Fruit fly (Drosophila melanogaster): Measurements from ENCODE around the gene TwdlZ.

Gene TwdlZ

dm6 chrX:16750712-16751578 lies 13.0 kb downstream of the TwdlZ start:
- peak; percentile 82 for TF ChIP-seq noc (tag; optimal IDR thresholded peaks at IDR 0.05)

dm6 chrX:16751579-16752156 lies 13.7 kb downstream of the TwdlZ start, which contains the start of gene goe:
Gene goe, minus strand, starts transcription at chrX:16751910.
- peak; percentile 56 for TF ChIP-seq noc (tag; optimal IDR thresholded peaks at IDR 0.05)

dm6 chrX:16753066-16753465 lies 15.1 kb downstream of the TwdlZ start:
- no peak for TF ChIP-seq noc (tag; optimal IDR thresholded peaks at IDR 0.05)

- TF ChIP-seq noc (tag; optimal IDR thresholded peaks at IDR 0.05) = no peak
These were observed 19.7 kb downstream of the TwdlZ start for dm6 chrX:16757645-16758044.

dm6 chrX:16760542-16760941 lies 22.6 kb downstream of the TwdlZ start:
- TF ChIP-seq noc (tag; optimal IDR thresholded peaks at IDR 0.05) = no peak

- TF ChIP-seq noc (tag; optimal IDR thresholded peaks at IDR 0.05) = no peak
These were observed 23.6 kb downstream of the TwdlZ start for dm6 chrX:16761531-16761930.

dm6 chrX:16764955-16765354 lies 27.0 kb downstream of the TwdlZ start:
- no peak for TF ChIP-seq noc (tag; optimal IDR thresholded peaks at IDR 0.05)

dm6 chrX:16765809-16766208 lies 27.8 kb downstream of the TwdlZ start:
- no peak for TF ChIP-seq noc (tag; optimal IDR thresholded peaks at IDR 0.05)

- TF ChIP-seq noc (tag; optimal IDR thresholded peaks at IDR 0.05) = no peak
These were observed 29.0 kb downstream of the TwdlZ start for dm6 chrX:16766868-16767431.

dm6 chrX:16768770-16769169 lies 30.8 kb downstream of the TwdlZ start:
- no peak for TF ChIP-seq noc (tag; optimal IDR thresholded peaks at IDR 0.05)

dm6 chrX:16772882-16773827 lies 35.2 kb downstream of the TwdlZ start:
- TF ChIP-seq noc (tag; optimal IDR thresholded peaks at IDR 0.05) = no peak

- no peak for TF ChIP-seq noc (tag; optimal IDR thresholded peaks at IDR 0.05)
These were observed 36.5 kb downstream of the TwdlZ start for dm6 chrX:16774201-16775061.

- no peak for TF ChIP-seq noc (tag; optimal IDR thresholded peaks at IDR 0.05)
These were observed 37.1 kb downstream of the TwdlZ start for dm6 chrX:16775083-16775482.

- peak; percentile 4 for TF ChIP-seq noc (tag; optimal IDR thresholded peaks at IDR 0.05)
These were observed 40.2 kb downstream of the TwdlZ start for dm6 chrX:16778138-16778672.

dm6 chrX:16780244-16780643 lies 42.3 kb downstream of the TwdlZ start:
- no peak for TF ChIP-seq noc (tag; optimal IDR thresholded peaks at IDR 0.05)

Data from whole organism, larva.